Worm (Caenorhabditis elegans) whole organism, early embryonic: Measurements from ENCODE around the gene srw-41.

ENCODE experiments used
- B0310.2 ChIP-seq: sonication (generic microtip); optimal IDR thresholded peaks from 2 replicates; lab custom pipeline; 2016; ENCODE audit warnings: mild to moderate bottlenecking, missing genetic modification characterization, missing compliant biosample characterization
- F13C5.2 ChIP-seq: sonication (generic microtip); optimal IDR thresholded peaks from 2 replicates; lab custom pipeline; 2017; ENCODE audit warnings: mild to moderate bottlenecking, missing genetic modification characterization, inconsistent platforms, missing compliant biosample characterization
- ama-1 ChIP-seq: fragments of 150-350 bp; optimal IDR thresholded peaks from 2 replicates; lab custom pipeline; 2014
- ceh-13 ChIP-seq: fragments of 200-800 bp; sonication (Bioruptor generic); optimal IDR thresholded peaks from 2 replicates; lab custom pipeline; 2018; ENCODE audit warnings: mild to moderate bottlenecking, missing genetic modification characterization, missing compliant biosample characterization
- ceh-36 ChIP-seq: sonication (generic microtip); optimal IDR thresholded peaks from 2 replicates; lab custom pipeline; 2016; ENCODE audit warnings: missing genetic modification characterization, inconsistent platforms, missing compliant biosample characterization
- ets-7 ChIP-seq: sonication (generic microtip); optimal IDR thresholded peaks from 2 replicates; lab custom pipeline; 2016; ENCODE audit warnings: missing genotype, missing genetic modification characterization, missing compliant biosample characterization
- flt-1 ChIP-seq: fragments of 200-800 bp; sonication (Bioruptor generic); IDR thresholded peaks from 2 replicates; pipeline ENCODE4 v1.3.6; 2022; ENCODE audit warnings: missing genetic modification characterization, missing compliant biosample characterization
- hmbx-1 ChIP-seq: sonication (generic microtip); optimal IDR thresholded peaks from 2 replicates; lab custom pipeline; 2016; ENCODE audit warnings: mild to moderate bottlenecking, missing genetic modification characterization, missing compliant biosample characterization
- hmg-4 ChIP-seq: fragments of 200-800 bp; sonication (Bioruptor generic); optimal IDR thresholded peaks from 2 replicates; lab custom pipeline; 2018; ENCODE audit warnings: mild to moderate bottlenecking, missing genetic modification characterization, missing compliant biosample characterization
- hnd-1 ChIP-seq: sonication (generic microtip); optimal IDR thresholded peaks from 2 replicates; lab custom pipeline; 2016; ENCODE audit warnings: missing genetic modification characterization, missing compliant biosample characterization
- pes-1 ChIP-seq: fragments of 200-800 bp; sonication (Bioruptor generic); IDR thresholded peaks from 2 replicates; pipeline ENCODE4 v1.3.6; 2022; ENCODE audit warnings: missing genetic modification reagents, missing genetic modification characterization, missing compliant biosample characterization
- scrt-1 ChIP-seq: fragments of 200-800 bp; sonication (Bioruptor generic); IDR thresholded peaks from 2 replicates; pipeline ENCODE4 v1.3.6; 2022; ENCODE audit warnings: missing genetic modification characterization, missing compliant biosample characterization
- tbx-11 ChIP-seq: fragments of 200-800 bp; sonication (Bioruptor generic); IDR thresholded peaks from 2 replicates; pipeline ENCODE4 v1.3.6; 2022; ENCODE audit warnings: missing genetic modification characterization, missing compliant biosample characterization

- TF ChIP-seq hnd-1 (tag; lab: Kevin White, UChicago): no peak
- TF ChIP-seq ama-1 (lab: Kevin White, UChicago): no peak
- no peak for TF ChIP-seq ceh-13
- TF ChIP-seq hmg-4 (GFP tag; lab: Kevin White, UChicago): no peak
- no peak for TF ChIP-seq ceh-36 (tag; lab: Kevin White, UChicago)
- TF ChIP-seq scrt-1 (GFP tag; lab: Robert Waterston, UW): no peak
- no peak for TF ChIP-seq pes-1
- TF ChIP-seq ets-7 (tag; lab: Kevin White, UChicago): no peak
- TF ChIP-seq tbx-11 (GFP tag; lab: Robert Waterston, UW): no peak
- no peak for TF ChIP-seq flt-1
- TF ChIP-seq hmbx-1 (tag; lab: Kevin White, UChicago): no peak
- no peak for TF ChIP-seq F13C5.2 (tag; lab: Kevin White, UChicago)
- no peak for TF ChIP-seq B0310.2
Observed at ce11 chrV:16728431-16728830, 31.2 kb downstream of the srw-41 start, which contains the start of gene fbxa-127.
